Fruit fly (Drosophila melanogaster): ENCODE results near the gene CG12121.

CG12121 gene

DNA sequence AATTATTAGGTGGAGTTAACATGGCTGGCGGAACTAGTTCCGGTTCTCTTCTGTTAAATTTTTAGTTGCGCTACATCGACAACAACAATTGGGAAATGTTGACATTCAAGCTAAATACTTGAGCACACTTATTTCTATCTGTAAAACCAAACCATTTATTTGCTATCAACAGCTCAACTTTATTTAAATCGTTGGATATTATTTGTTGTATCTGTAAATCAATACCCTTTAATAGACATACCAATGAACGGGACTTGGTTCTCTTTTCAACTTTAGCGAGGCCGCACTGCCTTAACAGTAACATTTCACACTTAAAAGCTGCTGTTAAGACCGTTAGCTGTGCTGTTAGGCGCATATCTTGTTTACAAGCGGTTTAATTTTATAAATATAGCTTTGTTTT is 38.6 kb downstream of the CG12121 start, which contains the start of gene CG12106 (continued):
- TF ChIP-seq CG10543 (GFP tag; optimal IDR thresholded peaks at IDR 0.05) (peak; percentile 32), Poxn (GFP tag; IDR thresholded peaks at IDR 0.05) (no peak), sim (GFP tag; IDR thresholded peaks at IDR 0.05) (no peak), dimm (GFP tag; IDR thresholded peaks at IDR 0.05) (no peak), nerfin-1 (tag; optimal IDR thresholded peaks at IDR 0.05) (peak; percentile 5), kah (GFP tag; optimal IDR thresholded peaks at IDR 0.05) (no peak), lab (GFP tag; optimal IDR thresholded peaks at IDR 0.05) (no peak), E2f2 (GFP tag; IDR thresholded peaks at IDR 0.05) (peak; percentile 35; the same call in 1 of the 2 replicates), CG43689 (GFP tag; IDR thresholded peaks at IDR 0.05) (no peak), Dek (tag; optimal IDR thresholded peaks at IDR 0.05) (no peak), NK7.1 (GFP tag; optimal IDR thresholded peaks at IDR 0.05) (no peak), CG6254 (GFP tag; optimal IDR thresholded peaks at IDR 0.05) (peak; percentile 31), jing (GFP tag; optimal IDR thresholded peaks at IDR 0.05) (peak; percentile 14), CG5245 (GFP tag; optimal IDR thresholded peaks at IDR 0.05) (no peak), az2 (GFP tag; optimal IDR thresholded peaks at IDR 0.05) (peak; percentile 26), wek (GFP tag; optimal IDR thresholded peaks at IDR 0.05) (no peak), CG4820 (GFP tag; optimal IDR thresholded peaks at IDR 0.05) (no peak), CG11085 (GFP tag; IDR thresholded peaks at IDR 0.05) (no peak), Doc2 (GFP tag; IDR thresholded peaks at IDR 0.05) (no peak), CG15696 (tag; optimal IDR thresholded peaks at IDR 0.05) (peak; percentile 30), CG12155 (GFP tag; optimal IDR thresholded peaks at IDR 0.05) (peak; percentile 32), CG7786 (GFP tag; optimal IDR thresholded peaks at IDR 0.05) (no peak), CG8359 (GFP tag; optimal IDR thresholded peaks at IDR 0.05; ENCODE audit: borderline replicate concordance) (no peak), dpn (GFP tag; optimal IDR thresholded peaks at IDR 0.05) (peak; percentile 37 to 45), tll (GFP tag; optimal IDR thresholded peaks at IDR 0.05) (no peak), CG15514 (GFP tag; optimal IDR thresholded peaks at IDR 0.05) (peak; percentile 98), Bteb2 (GFP tag; optimal IDR thresholded peaks at IDR 0.05) (no peak), D (optimal IDR thresholded peaks at IDR 0.05) (no peak), D (GFP tag; optimal IDR thresholded peaks at IDR 0.05) (no peak), pb (GFP tag; optimal IDR thresholded peaks at IDR 0.05) (no peak), CG14441 (GFP tag; IDR thresholded peaks at IDR 0.05) (no peak; the same call in 1 of the 2 replicates), CG18476 (GFP tag; optimal IDR thresholded peaks at IDR 0.05) (peak; percentile 23), CG34224 (GFP tag; IDR thresholded peaks at IDR 0.05; ENCODE audit: partially characterized antibody) (no peak), CG17829 (tag; optimal IDR thresholded peaks at IDR 0.05) (peak; percentile 49), Hey (tag; optimal IDR thresholded peaks at IDR 0.05) (no peak), Fer3 (tag; optimal IDR thresholded peaks at IDR 0.05) (peak; percentile 62), CG18619 (GFP tag; optimal IDR thresholded peaks at IDR 0.05) (peak; percentile 33), Antp (GFP tag; optimal IDR thresholded peaks at IDR 0.05) (no peak), CG3065 (GFP tag; optimal IDR thresholded peaks at IDR 0.05) (no peak), CG16779 (GFP tag; IDR thresholded peaks at IDR 0.05) (no peak), slp2 (GFP tag; optimal IDR thresholded peaks at IDR 0.05) (no peak), CG30020 (tag; optimal IDR thresholded peaks at IDR 0.05) (no peak), CrebB (tag; optimal IDR thresholded peaks at IDR 0.05) (no peak), inv (GFP tag; IDR thresholded peaks at IDR 0.05; ENCODE audit: partially characterized antibody) (no peak), CG9932 (GFP tag; IDR thresholded peaks at IDR 0.05) (no peak; the same call in none of the 2 replicates), CG6689 (GFP tag; IDR thresholded peaks at IDR 0.05) (peak; percentile 28; the same call in 1 of the 2 replicates), Gug (GFP tag; IDR thresholded peaks at IDR 0.05) (peak; percentile 35; the same call in 1 of the 4 replicates), CG2199 (GFP tag; IDR thresholded peaks at IDR 0.05) (no peak), CG10959 (GFP tag; IDR thresholded peaks at IDR 0.05) (no peak), dysf (GFP tag; IDR thresholded peaks at IDR 0.05) (peak; percentile 68; the same call in 2 of the 3 replicates), wor (GFP tag; IDR thresholded peaks at IDR 0.05) (no peak), fd64A (GFP tag; optimal IDR thresholded peaks at IDR 0.05) (no peak)

Measured in whole organism, embryonic.